Fruit fly (Drosophila melanogaster): ENCODE measurements around the gene snsl.

snsl gene

DNA sequence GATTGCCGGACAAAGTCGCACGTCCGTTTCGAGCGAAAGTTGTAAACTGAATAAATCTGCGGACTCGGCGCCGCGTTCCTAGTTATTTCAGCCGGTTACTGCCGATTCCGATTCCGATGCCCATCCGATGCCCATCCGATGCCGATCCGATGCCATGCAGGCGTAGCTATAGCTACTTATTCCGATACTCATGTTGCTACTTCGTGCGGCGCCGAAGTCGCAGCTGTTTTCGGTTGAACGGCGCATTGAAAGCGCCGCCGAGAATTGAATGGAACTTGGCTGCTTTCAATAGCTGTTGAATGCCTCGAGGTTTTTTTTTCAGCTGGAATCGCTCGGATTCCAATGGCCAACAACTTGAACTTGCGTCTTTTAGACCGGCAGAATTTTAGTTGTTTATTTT is 21.8 kb upstream of the snsl start:
- no peak for TF ChIP-seq h (optimal IDR thresholded peaks at IDR 0.05)
- TF ChIP-seq insv (optimal IDR thresholded peaks at IDR 0.05) = no peak

DNA sequence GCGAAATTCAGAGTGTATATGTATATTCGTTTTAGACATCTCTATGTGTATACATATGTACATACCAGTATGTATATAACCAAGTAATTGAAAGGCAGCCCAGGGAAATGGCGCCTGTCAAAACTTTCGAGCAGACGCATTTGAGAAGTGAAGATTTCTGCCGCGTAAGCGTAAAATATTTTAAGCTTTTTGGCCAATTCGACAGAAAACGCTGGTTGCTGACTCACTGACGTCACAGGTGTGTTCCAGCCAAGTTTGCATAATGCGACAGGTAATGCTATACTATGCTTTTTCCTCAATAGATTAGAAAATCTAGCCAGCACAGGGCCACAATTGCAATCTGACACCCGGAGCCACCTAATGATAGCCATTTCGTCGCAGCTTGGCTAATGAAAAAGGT is 10.2 kb upstream of the snsl start:
- TF ChIP-seq ttk (optimal IDR thresholded peaks at IDR 0.05) = no peak
- no peak for TF ChIP-seq psq (optimal IDR thresholded peaks at IDR 0.05)
- TF ChIP-seq Sin3A (optimal IDR thresholded peaks at IDR 0.05) = no peak
- TF ChIP-seq insv (optimal IDR thresholded peaks at IDR 0.05) = no peak
- TF ChIP-seq h (optimal IDR thresholded peaks at IDR 0.05) = no peak
- no peak for TF ChIP-seq Myc (optimal IDR thresholded peaks at IDR 0.05)

DNA sequence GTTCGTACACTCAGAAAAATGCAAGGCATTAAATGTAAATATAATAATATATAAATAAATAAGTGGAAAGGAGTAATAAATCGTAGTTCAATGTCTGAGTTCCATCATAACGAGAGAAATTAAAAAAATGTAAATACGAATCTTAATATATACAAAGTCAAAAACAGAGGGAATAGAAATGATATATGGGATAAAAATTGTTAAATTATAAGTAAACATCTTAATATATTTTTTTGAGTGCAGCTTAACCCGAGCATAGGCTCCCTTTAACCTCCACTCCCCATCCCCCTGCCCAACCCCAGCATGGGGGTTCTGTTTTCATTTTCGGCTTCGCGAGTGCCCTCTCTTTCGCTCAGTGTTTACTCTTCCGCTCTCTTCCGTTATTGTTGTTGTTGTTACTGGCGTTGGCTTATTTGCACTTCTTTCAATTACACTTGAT is 9.2 kb upstream of the snsl start:
- TF ChIP-seq Myc (optimal IDR thresholded peaks at IDR 0.05) (no peak), insv (optimal IDR thresholded peaks at IDR 0.05) (no peak), Sin3A (optimal IDR thresholded peaks at IDR 0.05) (no peak), ttk (optimal IDR thresholded peaks at IDR 0.05) (no peak), h (optimal IDR thresholded peaks at IDR 0.05) (no peak), psq (optimal IDR thresholded peaks at IDR 0.05) (no peak)

DNA sequence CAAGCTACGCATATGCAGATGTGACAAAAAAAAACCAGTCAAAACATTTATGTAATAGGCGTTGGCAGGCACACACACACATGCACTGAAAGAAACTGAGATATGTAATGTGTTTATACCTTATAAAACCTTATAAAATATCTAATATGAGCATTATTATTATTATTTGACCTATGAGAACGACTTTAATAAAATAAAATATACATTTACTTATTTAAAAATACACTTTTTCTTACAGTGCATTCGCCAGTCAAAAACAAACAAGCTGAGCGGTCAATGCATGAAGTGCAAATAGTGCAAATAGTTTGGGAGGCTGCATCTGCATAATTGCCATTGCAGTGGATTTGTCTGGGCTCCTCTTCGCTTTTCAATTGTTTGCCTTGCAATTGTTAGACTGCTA is 1.4 kb upstream of the snsl start:
- TF ChIP-seq Sin3A (optimal IDR thresholded peaks at IDR 0.05) (no peak), psq (optimal IDR thresholded peaks at IDR 0.05) (no peak), insv (optimal IDR thresholded peaks at IDR 0.05) (no peak), ttk (optimal IDR thresholded peaks at IDR 0.05) (no peak), Myc (optimal IDR thresholded peaks at IDR 0.05) (no peak), h (optimal IDR thresholded peaks at IDR 0.05) (no peak)

DNA sequence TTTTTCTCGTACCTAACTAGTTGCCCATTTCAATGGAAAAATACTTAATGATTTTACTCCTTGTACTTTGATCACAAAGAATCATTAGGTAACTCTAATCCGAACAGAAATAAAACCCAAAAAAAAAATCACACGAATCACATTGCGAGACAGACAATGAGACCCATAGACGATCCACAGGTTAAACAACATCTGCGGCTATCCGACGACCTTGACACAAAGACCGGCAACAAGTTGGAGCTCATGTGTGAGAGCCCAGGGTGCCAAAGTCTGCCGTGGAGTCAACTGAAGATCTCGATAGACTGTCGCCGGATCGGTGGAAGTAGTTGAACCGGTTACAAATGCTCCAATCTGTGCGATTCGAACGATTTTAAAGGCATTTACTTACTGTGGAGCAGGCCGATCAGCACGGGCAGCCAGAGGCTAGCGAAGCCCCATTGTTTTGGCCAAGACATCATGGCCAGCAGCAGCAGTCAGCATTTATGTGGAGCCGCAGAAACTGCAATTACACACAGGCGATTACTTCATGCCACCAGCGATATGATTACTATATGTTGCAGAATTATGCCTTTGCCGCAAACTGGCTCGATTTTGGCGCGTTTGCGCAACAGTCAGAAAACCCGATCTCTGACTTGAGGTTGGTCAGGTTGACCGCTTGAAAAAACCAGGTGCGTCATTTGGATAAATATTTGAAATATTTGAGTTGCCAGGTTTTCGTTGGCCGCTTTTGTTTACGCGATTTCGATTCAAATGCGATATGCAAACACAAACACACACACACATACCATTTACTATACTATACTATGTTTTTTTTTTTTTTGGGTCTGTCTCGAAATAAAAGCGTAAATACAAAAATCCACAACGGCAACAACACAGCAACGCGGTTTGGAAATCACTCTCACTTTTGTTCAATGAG is 939 bp downstream of the snsl start:
- no peak for TF ChIP-seq ttk (optimal IDR thresholded peaks at IDR 0.05)
- no peak for TF ChIP-seq Myc (optimal IDR thresholded peaks at IDR 0.05)
- TF ChIP-seq psq (optimal IDR thresholded peaks at IDR 0.05) = no peak
- no peak for TF ChIP-seq insv (optimal IDR thresholded peaks at IDR 0.05)
- no peak for TF ChIP-seq Sin3A (optimal IDR thresholded peaks at IDR 0.05)
- no peak for TF ChIP-seq h (optimal IDR thresholded peaks at IDR 0.05)

DNA sequence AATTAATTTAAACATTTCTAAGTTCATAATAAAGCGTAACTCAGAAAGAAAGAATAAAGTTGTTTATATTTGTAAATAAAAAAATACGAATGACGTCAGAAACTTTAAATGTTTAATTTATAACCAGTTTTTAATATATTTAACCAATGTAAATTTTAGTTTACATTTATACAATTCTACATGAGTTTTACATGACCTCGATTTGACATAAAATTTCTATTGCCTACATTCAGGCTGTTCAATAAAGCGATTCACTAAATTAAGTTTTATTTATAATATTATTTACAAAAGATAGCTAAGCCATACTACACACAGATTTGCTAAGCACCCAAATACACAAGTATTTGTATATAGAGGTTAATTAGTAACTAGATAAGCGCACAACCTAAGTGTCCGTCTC is 2.7 kb downstream of the snsl start:
- TF ChIP-seq Myc (optimal IDR thresholded peaks at IDR 0.05) (no peak), h (optimal IDR thresholded peaks at IDR 0.05) (no peak), Sin3A (optimal IDR thresholded peaks at IDR 0.05) (no peak), psq (optimal IDR thresholded peaks at IDR 0.05) (no peak), insv (optimal IDR thresholded peaks at IDR 0.05) (no peak), ttk (optimal IDR thresholded peaks at IDR 0.05) (no peak)

DNA sequence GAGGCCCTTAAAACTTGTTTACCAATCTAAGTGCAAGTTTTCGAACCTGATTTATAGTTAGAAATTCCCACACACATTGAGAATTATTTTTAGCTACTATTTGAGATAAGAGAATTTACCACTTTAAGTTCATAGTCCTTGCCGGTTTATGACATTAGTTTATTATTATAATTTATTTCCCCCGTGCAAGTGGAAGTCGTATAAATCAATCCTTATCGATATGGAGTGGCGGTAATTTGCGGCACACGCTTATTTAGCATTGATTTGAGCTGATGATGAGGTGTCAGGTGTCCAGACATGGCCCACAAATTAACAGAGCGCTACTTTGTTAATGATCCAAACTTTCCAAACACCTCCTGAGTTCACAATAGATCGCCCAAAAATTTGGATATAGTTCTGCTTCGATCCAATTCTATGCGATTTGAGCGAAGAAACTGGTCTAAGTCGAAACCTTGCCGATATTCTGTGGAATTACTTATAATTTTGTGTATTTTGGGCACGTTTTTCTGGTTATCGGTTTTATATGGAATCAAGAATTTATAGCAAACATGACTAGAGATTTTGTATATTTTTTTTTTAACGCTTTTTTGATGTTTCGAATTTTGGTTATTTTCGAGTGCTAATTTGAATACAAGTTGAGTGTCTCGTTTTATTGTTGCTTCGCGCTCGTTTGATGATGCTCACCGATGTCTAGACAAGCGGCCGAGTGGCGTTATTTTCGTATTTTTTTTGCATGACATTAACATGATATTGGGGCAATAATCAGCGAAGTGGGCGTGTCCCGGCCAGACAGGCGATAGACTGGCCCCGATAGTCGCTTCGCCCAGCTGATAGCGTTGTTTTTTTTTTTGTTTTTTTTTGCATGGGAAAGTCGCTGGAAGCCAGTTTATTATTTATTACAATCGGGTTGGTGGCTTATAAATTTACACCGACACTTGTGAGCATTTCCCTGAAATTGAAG is 6.7 kb downstream of the snsl start:
- TF ChIP-seq Sin3A (optimal IDR thresholded peaks at IDR 0.05) (no peak), psq (optimal IDR thresholded peaks at IDR 0.05) (no peak), insv (optimal IDR thresholded peaks at IDR 0.05) (no peak), h (optimal IDR thresholded peaks at IDR 0.05) (no peak), Myc (optimal IDR thresholded peaks at IDR 0.05) (no peak), ttk (optimal IDR thresholded peaks at IDR 0.05) (no peak)

DNA sequence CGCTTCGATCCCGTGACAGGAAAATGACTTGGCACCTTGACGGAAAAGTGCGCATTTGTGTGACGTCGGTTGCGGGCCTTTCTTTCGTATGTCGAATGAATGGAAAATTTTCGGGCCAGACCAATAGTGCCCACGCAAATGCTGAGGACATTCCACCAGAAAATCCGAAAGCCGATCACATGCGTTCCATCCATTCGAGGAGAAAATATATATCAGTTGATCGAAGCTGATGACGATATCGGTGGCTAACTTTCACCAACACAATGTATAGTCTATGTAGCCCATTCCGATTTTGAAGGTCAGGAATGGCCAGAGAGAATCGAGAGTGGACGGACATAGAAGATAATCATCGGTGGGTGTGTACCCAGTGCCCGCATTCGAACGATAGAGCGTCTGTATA is 8.4 kb downstream of the snsl start:
- TF ChIP-seq Myc (optimal IDR thresholded peaks at IDR 0.05) (no peak), psq (optimal IDR thresholded peaks at IDR 0.05) (no peak), ttk (optimal IDR thresholded peaks at IDR 0.05) (no peak), Sin3A (optimal IDR thresholded peaks at IDR 0.05) (no peak), insv (optimal IDR thresholded peaks at IDR 0.05) (no peak), h (optimal IDR thresholded peaks at IDR 0.05) (no peak)

DNA sequence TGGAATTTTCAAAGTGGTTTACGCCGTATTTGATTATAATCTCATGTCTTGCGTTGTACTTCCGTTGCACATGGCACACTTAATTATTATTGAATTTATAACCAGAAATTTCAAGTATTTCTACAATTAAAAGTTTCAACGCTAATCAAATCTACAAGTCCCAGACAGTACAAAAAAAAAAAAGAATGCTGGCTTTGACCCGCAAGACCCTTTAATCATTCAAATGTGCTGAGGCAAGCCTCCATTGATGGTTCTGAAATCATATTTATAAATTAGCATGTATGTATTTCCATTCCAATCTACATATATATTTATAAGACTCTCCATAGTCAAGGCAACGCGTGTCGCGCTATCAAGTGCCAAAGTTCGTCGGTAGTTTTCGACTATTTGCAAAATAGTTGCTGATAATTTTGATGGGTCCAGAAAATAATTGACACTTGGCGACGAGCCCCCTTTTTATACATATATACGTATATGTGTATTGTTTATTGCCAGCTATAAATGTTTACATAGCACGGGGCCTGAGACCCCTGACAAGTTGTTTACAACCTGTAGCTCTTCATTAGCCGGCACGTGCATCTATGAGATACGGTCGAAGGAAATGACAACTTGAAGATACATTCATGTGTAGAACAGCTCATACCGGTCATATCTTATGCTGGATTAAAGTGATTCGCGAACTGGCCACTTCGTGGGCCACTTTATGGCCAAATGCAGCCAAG is 9.9 kb downstream of the snsl start:
- TF ChIP-seq ttk (optimal IDR thresholded peaks at IDR 0.05) (no peak), psq (optimal IDR thresholded peaks at IDR 0.05) (no peak), insv (optimal IDR thresholded peaks at IDR 0.05) (no peak), h (optimal IDR thresholded peaks at IDR 0.05) (no peak), Sin3A (optimal IDR thresholded peaks at IDR 0.05) (no peak), Myc (optimal IDR thresholded peaks at IDR 0.05) (no peak)

DNA sequence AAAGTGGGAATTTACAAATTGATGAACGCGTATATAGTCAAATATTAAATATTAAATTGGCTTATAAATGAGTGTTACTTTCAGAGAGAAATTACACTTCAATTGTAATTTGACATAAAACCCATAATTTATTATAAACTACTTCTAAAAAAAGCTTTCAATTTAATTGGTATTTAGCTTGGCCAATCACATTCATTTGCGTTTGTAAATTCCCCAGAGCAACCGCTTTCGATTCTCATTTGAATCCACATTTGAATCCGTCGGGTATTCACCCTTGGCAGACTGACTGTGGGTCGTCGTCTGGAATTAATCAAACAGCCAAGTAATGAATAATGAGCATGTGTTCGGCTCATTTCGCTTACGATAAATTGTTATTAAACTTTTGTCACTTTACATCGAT is 10.7 kb downstream of the snsl start:
- TF ChIP-seq h (optimal IDR thresholded peaks at IDR 0.05) (no peak), Myc (optimal IDR thresholded peaks at IDR 0.05) (no peak), Sin3A (optimal IDR thresholded peaks at IDR 0.05) (no peak), insv (optimal IDR thresholded peaks at IDR 0.05) (no peak), psq (optimal IDR thresholded peaks at IDR 0.05) (no peak), ttk (optimal IDR thresholded peaks at IDR 0.05) (no peak)

DNA sequence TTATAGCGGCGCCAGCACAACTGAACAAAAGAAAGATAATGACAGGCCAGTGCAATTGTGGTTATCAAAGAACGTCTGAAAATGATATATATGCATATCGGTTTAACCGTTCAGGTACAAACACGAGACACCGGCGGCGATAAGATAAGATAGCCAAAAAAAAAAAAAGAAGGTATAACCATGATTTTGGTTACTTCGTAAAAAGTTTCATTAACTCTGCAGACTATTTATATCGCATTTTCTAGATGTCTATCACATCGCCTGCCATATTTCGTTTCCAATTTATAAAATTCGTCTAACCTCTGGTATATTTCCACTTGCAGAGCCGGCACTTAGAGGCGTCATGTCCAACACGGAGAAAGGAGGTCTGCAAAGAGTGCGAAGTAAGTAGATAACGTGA is 12.9 kb downstream of the snsl start:
- TF ChIP-seq psq (optimal IDR thresholded peaks at IDR 0.05) (no peak), Myc (optimal IDR thresholded peaks at IDR 0.05) (no peak)

All from Kc167 (cell line).